Fruit fly (Drosophila melanogaster) whole organism, embryonic: ENCODE results near the gene CG32440.

ENCODE experiments used
- B-H2 ChIP-seq: fragments of 200-800 bp; sonication (Bioruptor generic); optimal IDR thresholded peaks from 2 replicates; lab custom pipeline; 2018; ENCODE audit warnings: missing biosample characterization, mild to moderate bottlenecking, missing genetic modification characterization
- BEAF-32 ChIP-seq: fragments of 200-800 bp; sonication (Bioruptor generic); optimal IDR thresholded peaks from 3 replicates; lab custom pipeline; 2017; ENCODE audit warnings: missing biosample characterization, missing genetic modification characterization, mild to moderate bottlenecking, moderate library complexity, missing genetic modification reagents
- BtbVII ChIP-seq: fragments of 200-800 bp; sonication (Bioruptor generic); optimal IDR thresholded peaks from 3 replicates; lab custom pipeline; 2017; ENCODE audit warnings: missing biosample characterization, mild to moderate bottlenecking, missing genetic modification characterization
- Bteb2 ChIP-seq: fragments of 200-800 bp; sonication (Bioruptor generic); optimal IDR thresholded peaks from 2 replicates; lab custom pipeline; 2016; ENCODE audit warnings: missing biosample characterization, missing genetic modification characterization
- CG11456 ChIP-seq: fragments of 200-800 bp; sonication (Bioruptor generic); IDR thresholded peaks from 3 replicates; pipeline ENCODE4 v1.3.6; 2022; ENCODE audit warnings: missing biosample characterization, missing genetic modification characterization
- CG13894 ChIP-seq: fragments of 200-800 bp; sonication (Bioruptor generic); optimal IDR thresholded peaks from 3 replicates; lab custom pipeline; 2018; ENCODE audit warnings: missing biosample characterization, mild to moderate bottlenecking, missing genetic modification characterization, moderate library complexity
- CG17328 ChIP-seq: fragments of 200-800 bp; sonication (Bioruptor generic); IDR thresholded peaks from 2 replicates; pipeline ENCODE4 v1.3.6; 2022; ENCODE audit warnings: missing biosample characterization, missing genetic modification characterization
- CG17361 ChIP-seq: fragments of 200-800 bp; sonication (Bioruptor generic); IDR thresholded peaks from 3 replicates; pipeline ENCODE4 v1.3.6; 2022; ENCODE audit warnings: missing biosample characterization, missing genetic modification characterization
- CG17568 ChIP-seq: fragments of 200-800 bp; sonication (Bioruptor generic); optimal IDR thresholded peaks from 2 replicates; lab custom pipeline; 2018; ENCODE audit warnings: missing biosample characterization, mild to moderate bottlenecking, missing genetic modification characterization, moderate library complexity
- CG2199 ChIP-seq: fragments of 200-800 bp; sonication (Bioruptor generic); IDR thresholded peaks from 3 replicates; pipeline ENCODE4 v1.3.6; 2022; ENCODE audit warnings: missing biosample characterization, missing genetic modification characterization
- CG32772 ChIP-seq: fragments of 200-800 bp; sonication (Bioruptor generic); IDR thresholded peaks from 2 replicates; pipeline ENCODE4 v1.3.6; 2022; ENCODE audit warnings: missing biosample characterization, missing genetic modification characterization
- CG4424 ChIP-seq: fragments of 200-800 bp; sonication (Bioruptor generic); optimal IDR thresholded peaks from 3 replicates; lab custom pipeline; 2016; ENCODE audit warnings: missing biosample characterization, missing genetic modification characterization
- CG4730 ChIP-seq: fragments of 200-800 bp; sonication (Bioruptor generic); IDR thresholded peaks from 2 replicates; pipeline ENCODE4 v1.3.6; 2022; ENCODE audit warnings: missing biosample characterization, missing genetic modification characterization
- CG4854 ChIP-seq: fragments of 200-800 bp; sonication (Bioruptor generic); optimal IDR thresholded peaks from 2 replicates; lab custom pipeline; 2016; ENCODE audit warnings: missing biosample characterization, missing genetic modification characterization, inconsistent platforms
- CG5180 ChIP-seq: fragments of 200-800 bp; sonication (Bioruptor generic); optimal IDR thresholded peaks from 3 replicates; lab custom pipeline; 2017; ENCODE audit warnings: missing biosample characterization, missing genetic modification characterization, mild to moderate bottlenecking, moderate library complexity, missing genetic modification reagents
- CG5245 ChIP-seq: fragments of 200-800 bp; sonication (Bioruptor generic); optimal IDR thresholded peaks from 3 replicates; lab custom pipeline; 2016; ENCODE audit warnings: missing biosample characterization, missing genetic modification characterization
- CG6791 ChIP-seq: fragments of 200-800 bp; sonication (Bioruptor generic); IDR thresholded peaks from 3 replicates; pipeline ENCODE4 v1.3.6; 2022; ENCODE audit warnings: missing biosample characterization, missing genetic modification characterization; ENCODE audit not compliant: partially characterized antibody
- CG8281 ChIP-seq: fragments of 200-800 bp; sonication (Bioruptor generic); optimal IDR thresholded peaks from 2 replicates; lab custom pipeline; 2018; ENCODE audit warnings: missing biosample characterization, mild to moderate bottlenecking, missing genetic modification characterization, moderate library complexity
- CG8290 ChIP-seq, 3 experiments: fragments of 200-800 bp; sonication (Bioruptor generic); optimal IDR thresholded peaks; 2 replicates each; lab custom pipeline; 2016 to 2019; ENCODE audit warnings: missing biosample characterization in 3 of 3, missing genetic modification characterization in 3 of 3, mild to moderate bottlenecking in 2 of 3, moderate library complexity in 1 of 3
- CG9797 ChIP-seq: fragments of 200-800 bp; sonication (Bioruptor generic); optimal IDR thresholded peaks from 3 replicates; lab custom pipeline; 2018; ENCODE audit warnings: missing biosample characterization, mild to moderate bottlenecking, missing genetic modification characterization
- Ets97D ChIP-seq: fragments of 200-800 bp; sonication (Bioruptor generic); optimal IDR thresholded peaks from 3 replicates; lab custom pipeline; 2016; ENCODE audit warnings: missing biosample characterization, missing genetic modification characterization
- Fer3 ChIP-seq: fragments of 200-800 bp; sonication (Bioruptor generic); optimal IDR thresholded peaks from 2 replicates; lab custom pipeline; 2018; ENCODE audit warnings: missing biosample characterization, mild to moderate bottlenecking, missing genetic modification characterization, moderate library complexity
- HHEX ChIP-seq: fragments of 200-800 bp; sonication (Bioruptor generic); optimal IDR thresholded peaks from 3 replicates; lab custom pipeline; 2017; ENCODE audit warnings: missing biosample characterization, mild to moderate bottlenecking, missing genetic modification characterization, missing genetic modification reagents
- Max ChIP-seq: fragments of 200-800 bp; sonication (Bioruptor generic); optimal IDR thresholded peaks from 2 replicates; lab custom pipeline; 2016; ENCODE audit warnings: missing biosample characterization, mild to moderate bottlenecking, missing genetic modification characterization
- NC2α ChIP-seq: fragments of 200-800 bp; sonication (Bioruptor generic); optimal IDR thresholded peaks from 2 replicates; lab custom pipeline; 2016; ENCODE audit warnings: missing biosample characterization, missing genetic modification characterization
- NFAT ChIP-seq: fragments of 200-800 bp; sonication (Bioruptor generic); IDR thresholded peaks from 2 replicates; pipeline ENCODE4 v1.3.6; 2022; ENCODE audit warnings: missing biosample characterization, missing genetic modification characterization
- Ravus ChIP-seq: fragments of 200-800 bp; sonication (Bioruptor generic); IDR thresholded peaks from 2 replicates; pipeline ENCODE4 v1.3.6; 2022; ENCODE audit warnings: missing biosample characterization, missing genetic modification characterization
- Sox100B ChIP-seq: fragments of 200-800 bp; sonication (Bioruptor generic); optimal IDR thresholded peaks from 3 replicates; lab custom pipeline; 2018; ENCODE audit warnings: missing biosample characterization, mild to moderate bottlenecking, missing genetic modification characterization
- Sry-δ ChIP-seq: fragments of 200-800 bp; sonication (Bioruptor generic); optimal IDR thresholded peaks from 2 replicates; lab custom pipeline; 2016; ENCODE audit warnings: missing biosample characterization, missing genetic modification characterization
- TFAM ChIP-seq: fragments of 200-800 bp; sonication (Bioruptor generic); optimal IDR thresholded peaks from 2 replicates; lab custom pipeline; 2017; ENCODE audit warnings: missing biosample characterization, missing genetic modification characterization, inconsistent platforms
- Xrp1 ChIP-seq: fragments of 200-800 bp; sonication (Bioruptor generic); IDR thresholded peaks from 2 replicates; pipeline ENCODE4 v1.3.6; 2022; ENCODE audit warnings: missing biosample characterization, missing genetic modification characterization
- corto ChIP-seq: fragments of 200-800 bp; sonication (Bioruptor generic); optimal IDR thresholded peaks from 2 replicates; lab custom pipeline; 2016; ENCODE audit warnings: missing biosample characterization, mild to moderate bottlenecking, missing genetic modification characterization, moderate library complexity
- cwo ChIP-seq: fragments of 200-800 bp; sonication (Bioruptor generic); optimal IDR thresholded peaks from 3 replicates; lab custom pipeline; 2017; ENCODE audit warnings: missing biosample characterization, missing genetic modification characterization, mild to moderate bottlenecking, moderate library complexity, missing genetic modification reagents
- emc ChIP-seq: fragments of 200-800 bp; sonication (Bioruptor generic); optimal IDR thresholded peaks from 2 replicates; lab custom pipeline; 2016; ENCODE audit warnings: missing biosample characterization, missing genetic modification characterization
- en ChIP-seq: fragments of 200-800 bp; sonication (Bioruptor generic); optimal IDR thresholded peaks from 2 replicates; lab custom pipeline; 2016; ENCODE audit warnings: missing biosample characterization, missing genetic modification characterization
- fd96Cb ChIP-seq: fragments of 200-800 bp; sonication (Bioruptor generic); optimal IDR thresholded peaks from 2 replicates; lab custom pipeline; 2018; ENCODE audit warnings: missing biosample characterization, mild to moderate bottlenecking, missing genetic modification characterization, moderate library complexity
- ftz-f1 ChIP-seq: fragments of 200-800 bp; sonication (Bioruptor generic); optimal IDR thresholded peaks from 2 replicates; lab custom pipeline; 2016; ENCODE audit warnings: missing biosample characterization, missing genetic modification characterization
- grau ChIP-seq: fragments of 200-800 bp; optimal IDR thresholded peaks from 3 replicates; lab custom pipeline; 2019; ENCODE audit warnings: missing biosample characterization, mild to moderate bottlenecking, missing genetic modification characterization, moderate library complexity
- lola ChIP-seq, 3 experiments: fragments of >200 bp in 2 of 3; fragments of 200-800 bp in 1 of 3; sonication (Bioruptor generic) in 1 of 3; optimal IDR thresholded peaks; 2 replicates each; lab custom pipeline; 2017 to 2019; ENCODE audit warnings: missing biosample characterization in 3 of 3, missing genetic modification characterization in 3 of 3, mild to moderate bottlenecking in 1 of 3, moderate library complexity in 1 of 3
- org-1 ChIP-seq: fragments of 200-800 bp; sonication (Bioruptor generic); optimal IDR thresholded peaks from 2 replicates; lab custom pipeline; 2017; ENCODE audit warnings: missing biosample characterization, missing genetic modification characterization
- pho ChIP-seq: fragments of 200-800 bp; sonication (Bioruptor generic); optimal IDR thresholded peaks from 2 replicates; lab custom pipeline; 2016; ENCODE audit warnings: missing biosample characterization, missing genetic modification characterization
- pros ChIP-seq: fragments of 200-800 bp; sonication (Bioruptor generic); optimal IDR thresholded peaks from 3 replicates; lab custom pipeline; 2019; ENCODE audit warnings: missing biosample characterization, mild to moderate bottlenecking, missing genetic modification characterization, moderate library complexity
- ranshi ChIP-seq: fragments of 200-800 bp; sonication (Bioruptor generic); IDR thresholded peaks from 2 replicates; pipeline ENCODE4 v1.3.6; 2022; ENCODE audit warnings: missing biosample characterization, missing genetic modification characterization
- seq ChIP-seq: fragments of 200-800 bp; sonication (Bioruptor generic); IDR thresholded peaks from 2 replicates; pipeline ENCODE4 v1.3.6; 2022; ENCODE audit warnings: missing biosample characterization, missing genetic modification characterization
- sisA ChIP-seq: fragments of 200-800 bp; sonication (Bioruptor generic); IDR thresholded peaks from 2 replicates; pipeline ENCODE4 v1.3.6; 2022; ENCODE audit warnings: missing biosample characterization, missing genetic modification characterization
- tio ChIP-seq: fragments of 200-800 bp; sonication (Bioruptor generic); optimal IDR thresholded peaks from 2 replicates; lab custom pipeline; 2017; ENCODE audit warnings: missing biosample characterization, missing genetic modification characterization, inconsistent platforms
- tup ChIP-seq: fragments of 200-800 bp; sonication (Bioruptor generic); optimal IDR thresholded peaks from 2 replicates; lab custom pipeline; 2016; ENCODE audit warnings: missing biosample characterization, mild to moderate bottlenecking, missing genetic modification characterization, moderate library complexity
- vnd ChIP-seq: fragments of 200-800 bp; sonication (Bioruptor generic); IDR thresholded peaks from 3 replicates; pipeline ENCODE4 v1.3.6; 2022; ENCODE audit warnings: missing biosample characterization, missing genetic modification characterization; ENCODE audit not compliant: partially characterized antibody
- zfh1 ChIP-seq: fragments of 200-800 bp; sonication (Bioruptor generic); IDR thresholded peaks from 3 replicates; pipeline ENCODE4 v1.3.6; 2022; ENCODE audit warnings: missing biosample characterization, missing genetic modification characterization

The CG32440 gene

DNA sequence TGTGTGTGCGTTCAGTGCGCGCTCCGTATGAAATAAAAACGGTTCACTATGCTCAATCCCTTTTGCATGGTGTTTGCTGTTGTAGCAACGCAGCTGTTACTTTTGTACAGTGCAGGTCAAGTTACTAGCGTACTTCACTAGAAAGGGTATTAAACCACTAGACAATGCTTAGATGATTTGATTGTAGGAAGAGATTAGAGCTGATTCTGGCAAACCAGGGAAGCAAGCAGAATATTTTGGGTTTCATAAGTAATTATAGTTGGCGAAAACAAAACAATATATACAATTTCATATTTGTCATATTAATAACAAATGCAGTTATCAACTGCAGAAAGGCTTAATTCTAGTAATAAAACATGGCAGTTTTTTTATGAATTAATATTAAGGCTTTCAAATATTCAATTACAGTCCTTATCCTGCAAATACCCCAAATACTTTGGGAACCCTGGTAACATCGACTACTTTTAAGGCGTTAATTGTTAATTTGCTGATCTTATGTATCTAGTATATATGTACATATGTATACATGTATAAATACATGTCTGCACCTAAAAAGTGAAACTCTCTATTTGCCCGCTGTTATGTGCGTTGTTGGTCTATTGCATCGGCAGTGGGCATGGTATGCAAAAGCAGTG is 12.7 kb upstream of the CG32440 start (continued):
- peak in 1 of 3 experiments; percentile 57 for TF ChIP-seq lola (GFP tag; optimal IDR thresholded peaks at IDR 0.05; lab: Kevin White, UChicago)
- peak; percentile 2 for TF ChIP-seq CG4854
- TF ChIP-seq NC2α (GFP tag; lab: Kevin White, UChicago) = no peak
- peak; percentile 57 for TF ChIP-seq grau (tag; lab: Kevin White, UChicago)
- no peak for TF ChIP-seq B-H2 (GFP tag; lab: Kevin White, UChicago)
- TF ChIP-seq BEAF-32 (GFP tag; lab: Kevin White, UChicago) = no peak
- TF ChIP-seq CG17568 (GFP tag; lab: Kevin White, UChicago) = no peak
- no peak for TF ChIP-seq CG13894
- no peak for TF ChIP-seq vnd
- peak; percentile 3 for TF ChIP-seq Fer3
- no peak for TF ChIP-seq CG17328
- TF ChIP-seq CG6791 = no peak
- no peak for TF ChIP-seq CG32772 (GFP tag; lab: Robert Waterston, UW)
- TF ChIP-seq Ets97D (GFP tag; lab: Kevin White, UChicago) = peak; percentile 0
- TF ChIP-seq fd96Cb (tag; lab: Kevin White, UChicago) = peak; percentile 55
- TF ChIP-seq CG5180 = no peak
- peak; percentile 46; the same call in 1 of the 2 replicates for TF ChIP-seq seq
- TF ChIP-seq Sox100B (GFP tag; lab: Kevin White, UChicago) = peak; percentile 67
- TF ChIP-seq sisA (GFP tag; lab: Robert Waterston, UW) = peak; percentile 44; the same call in 1 of the 2 replicates
- no peak for TF ChIP-seq en (GFP tag; lab: Kevin White, UChicago)
- TF ChIP-seq zfh1 (GFP tag; lab: Robert Waterston, UW) = no peak
- TF ChIP-seq Xrp1 (GFP tag; lab: Robert Waterston, UW) = peak; percentile 20; the same call in 1 of the 2 replicates
- TF ChIP-seq tio (GFP tag; lab: Kevin White, UChicago) = peak; percentile 24
- TF ChIP-seq CG2199 (GFP tag; lab: Robert Waterston, UW) = peak; percentile 25; the same call in 2 of the 3 replicates
- no peak for TF ChIP-seq CG4730 (GFP tag; lab: Robert Waterston, UW)
- no peak for TF ChIP-seq CG8290 (GFP tag; optimal IDR thresholded peaks at IDR 0.05; lab: Kevin White, UChicago)
- peak in 1 of 2 experiments; percentile 68 for TF ChIP-seq CG8290 (tag; optimal IDR thresholded peaks at IDR 0.05; lab: Kevin White, UChicago)
- TF ChIP-seq HHEX (GFP tag; lab: Kevin White, UChicago) = peak; percentile 42
- TF ChIP-seq CG8281 (tag; lab: Kevin White, UChicago) = no peak
- no peak for TF ChIP-seq NFAT (GFP tag; lab: Robert Waterston, UW)
- no peak for TF ChIP-seq Sry-δ
- TF ChIP-seq BtbVII = no peak
- TF ChIP-seq tup (GFP tag; lab: Kevin White, UChicago) = no peak
- TF ChIP-seq pros = no peak
- no peak for TF ChIP-seq cwo (GFP tag; lab: Kevin White, UChicago)
- TF ChIP-seq CG4424 (GFP tag; lab: Kevin White, UChicago) = peak; percentile 64
- no peak for TF ChIP-seq TFAM (GFP tag; lab: Kevin White, UChicago)
- no peak for TF ChIP-seq Ravus (GFP tag; lab: Robert Waterston, UW)
- peak; percentile 32 for TF ChIP-seq Bteb2 (GFP tag; lab: Kevin White, UChicago)
- TF ChIP-seq emc (GFP tag; lab: Kevin White, UChicago) = peak; percentile 7
- TF ChIP-seq org-1 = peak; percentile 42
- TF ChIP-seq ranshi (GFP tag; lab: Robert Waterston, UW) = no peak
- TF ChIP-seq ftz-f1 = no peak
- TF ChIP-seq pho (GFP tag; lab: Kevin White, UChicago) = peak; percentile 3
- no peak for TF ChIP-seq CG9797 (GFP tag; lab: Kevin White, UChicago)
- no peak for TF ChIP-seq corto
- TF ChIP-seq CG17361 (GFP tag; lab: Robert Waterston, UW) = peak; percentile 72
- TF ChIP-seq CG5245 = peak; percentile 25
- peak; percentile 13 for TF ChIP-seq Max (GFP tag; lab: Kevin White, UChicago)
- TF ChIP-seq CG11456 = 0 out of 3 replicates have a peak, but pooled peaks have one; percentile 29
